Worm (Caenorhabditis elegans): ENCODE results near the gene K08D8.9.

- TF ChIP-seq ref-1 (GFP tag; conservative IDR thresholded peaks at IDR 0.05) (no peak), klf-2 (GFP tag; conservative IDR thresholded peaks at IDR 0.05) (no peak), ztf-29 (GFP tag; IDR thresholded peaks at IDR 0.05) (no peak), flt-1 (GFP tag; IDR thresholded peaks at IDR 0.05) (no peak), tab-1 (GFP tag; IDR thresholded peaks at IDR 0.05) (no peak), ztf-23 (GFP tag; IDR thresholded peaks at IDR 0.05) (no peak), cog-1 (tag; optimal IDR thresholded peaks at IDR 0.05) (no peak), T22C8.4 (GFP tag; IDR thresholded peaks at IDR 0.05) (no peak)
Measured at ce11 chrIV:12942633-12943032, 43.1 kb downstream of the K08D8.9 start, which contains the start of gene dct-19.
